Worm (Caenorhabditis elegans) whole organism, young adult: ENCODE data around the gene Y54H5A.2.

ENCODE experiments used
- B0035.1 ChIP-seq: sonication (generic microtip); optimal IDR thresholded peaks from 2 replicates; lab custom pipeline; 2016; ENCODE audit warnings: missing genetic modification characterization, mild to moderate bottlenecking, missing compliant biosample characterization, missing genotype, missing genetic modification reagents
- B0336.3 ChIP-seq: fragments of 200-800 bp; sonication (Bioruptor generic); IDR thresholded peaks from 2 replicates; pipeline ENCODE4 v1.3.6; 2022; ENCODE audit warnings: missing genetic modification characterization, missing compliant biosample characterization
- C17E4.6 ChIP-seq: fragments of 200-800 bp; sonication (Bioruptor generic); IDR thresholded peaks from 2 replicates; pipeline ENCODE4 v1.3.6; 2022; ENCODE audit warnings: missing genetic modification reagents, missing genetic modification characterization, missing compliant biosample characterization
- D2030.7 ChIP-seq: fragments of 200-800 bp; sonication (Bioruptor generic); IDR thresholded peaks from 2 replicates; pipeline ENCODE4 v1.3.6; 2022; ENCODE audit warnings: missing genetic modification reagents, missing genetic modification characterization, missing compliant biosample characterization
- F52B5.7 ChIP-seq: sonication (generic microtip); optimal IDR thresholded peaks from 2 replicates; lab custom pipeline; 2016; ENCODE audit warnings: mild to moderate bottlenecking, missing genetic modification characterization, missing compliant biosample characterization
- Y67H2A.10 ChIP-seq: fragments of 200-800 bp; sonication (Bioruptor generic); conservative IDR thresholded peaks from 2 replicates; pipeline ENCODE4 v1.3.6; 2022; ENCODE audit warnings: missing genetic modification reagents, missing genetic modification characterization, missing compliant biosample characterization
- aptf-2 ChIP-seq: fragments of 200-800 bp; sonication (Bioruptor generic); conservative IDR thresholded peaks from 2 replicates; pipeline ENCODE4 v1.3.6; 2022; ENCODE audit warnings: missing genetic modification reagents, missing genetic modification characterization, missing compliant biosample characterization
- atf-7 ChIP-seq: sonication (generic microtip); optimal IDR thresholded peaks from 2 replicates; lab custom pipeline; 2017; ENCODE audit warnings: mild to moderate bottlenecking, missing genetic modification characterization, missing compliant biosample characterization
- athp-1 ChIP-seq: sonication (generic microtip); optimal IDR thresholded peaks from 2 replicates; lab custom pipeline; 2017; ENCODE audit warnings: mild to moderate bottlenecking, missing genetic modification characterization, missing compliant biosample characterization
- cebp-1 ChIP-seq, 2 experiments: fragments of 200-800 bp in 1 of 2; sonication (Bioruptor generic) in 1 of 2; sonication (generic microtip) in 1 of 2; IDR thresholded peaks in 1 of 2; optimal IDR thresholded peaks in 1 of 2; 2 replicates each; pipeline versions ENCODE4 v1.3.6 to Lab custom; 2017 to 2022; ENCODE audit warnings: missing compliant biosample characterization in 2 of 2, missing genetic modification characterization in 2 of 2, mild to moderate bottlenecking in 1 of 2, missing genetic modification reagents in 1 of 2, moderate library complexity in 1 of 2
- ceh-91 ChIP-seq: fragments of 200-800 bp; sonication (Bioruptor generic); IDR thresholded peaks from 2 replicates; pipeline ENCODE4 v1.3.6; 2022; ENCODE audit warnings: missing genetic modification reagents, missing genetic modification characterization, missing compliant biosample characterization
- chd-7 ChIP-seq: sonication (generic microtip); optimal IDR thresholded peaks from 2 replicates; lab custom pipeline; 2016; ENCODE audit warnings: mild to moderate bottlenecking, missing genetic modification characterization, moderate library complexity, missing compliant biosample characterization
- dox-1 ChIP-seq: fragments of 200-800 bp; sonication (Bioruptor generic); IDR thresholded peaks from 2 replicates; pipeline ENCODE4 v1.3.6; 2022; ENCODE audit warnings: missing genetic modification reagents, missing genetic modification characterization, missing compliant biosample characterization
- egl-18 ChIP-seq: fragments of 200-800 bp; sonication (Bioruptor generic); IDR thresholded peaks from 2 replicates; pipeline ENCODE4 v1.3.6; 2022; ENCODE audit warnings: missing genetic modification reagents, missing genetic modification characterization, missing compliant biosample characterization
- egrh-3 ChIP-seq: fragments of 200-800 bp; sonication (Bioruptor generic); IDR thresholded peaks from 2 replicates; pipeline ENCODE4 v1.3.6; 2022; ENCODE audit warnings: missing genetic modification reagents, missing genetic modification characterization, missing compliant biosample characterization
- ets-4 ChIP-seq: fragments of 200-800 bp; sonication (Bioruptor generic); optimal IDR thresholded peaks from 2 replicates; lab custom pipeline; 2018; ENCODE audit warnings: mild to moderate bottlenecking, missing genetic modification characterization, missing compliant biosample characterization
- him-1 ChIP-seq: sonication (generic microtip); optimal IDR thresholded peaks from 2 replicates; lab custom pipeline; 2016; ENCODE audit warnings: missing genotype, missing genetic modification reagents, missing genetic modification characterization, missing compliant biosample characterization
- hlh-12 ChIP-seq: sonication (generic microtip); optimal IDR thresholded peaks from 2 replicates; lab custom pipeline; 2016; ENCODE audit warnings: missing genetic modification characterization, missing compliant biosample characterization
- hmg-1.2 ChIP-seq: fragments of 200-800 bp; sonication (Bioruptor generic); IDR thresholded peaks from 2 replicates; pipeline ENCODE4 v1.3.6; 2022; ENCODE audit warnings: missing genetic modification reagents, missing genetic modification characterization, missing compliant biosample characterization
- hmg-20 ChIP-seq: fragments of 200-800 bp; sonication (Bioruptor generic); IDR thresholded peaks from 2 replicates; pipeline ENCODE4 v1.3.6; 2022; ENCODE audit warnings: missing genetic modification reagents, missing genetic modification characterization, missing compliant biosample characterization
- let-607 ChIP-seq, 2 experiments: fragments of 200-800 bp in 1 of 2; sonication (Bioruptor generic) in 1 of 2; sonication (generic microtip) in 1 of 2; optimal IDR thresholded peaks; 2 replicates each; lab custom pipeline; 2016 to 2018; ENCODE audit warnings: mild to moderate bottlenecking in 2 of 2, missing compliant biosample characterization in 2 of 2, missing genetic modification characterization in 2 of 2, moderate library complexity in 2 of 2, missing genotype in 1 of 2
- lin-26 ChIP-seq: fragments of 200-800 bp; sonication (Bioruptor generic); IDR thresholded peaks from 2 replicates; pipeline ENCODE4 v1.3.6; 2022; ENCODE audit warnings: missing genetic modification reagents, missing genetic modification characterization, missing compliant biosample characterization
- lir-1 ChIP-seq: fragments of 200-800 bp; sonication (Bioruptor generic); conservative IDR thresholded peaks from 2 replicates; pipeline ENCODE4 v1.3.6; 2022; ENCODE audit warnings: missing genetic modification reagents, missing genetic modification characterization, missing compliant biosample characterization
- madf-6 ChIP-seq: fragments of 200-800 bp; sonication (Bioruptor generic); IDR thresholded peaks from 2 replicates; pipeline ENCODE4 v1.3.6; 2022; ENCODE audit warnings: missing genetic modification reagents, missing genetic modification characterization, missing compliant biosample characterization
- mcd-1 ChIP-seq: fragments of 200-800 bp; sonication (Bioruptor generic); IDR thresholded peaks from 2 replicates; pipeline ENCODE4 v1.3.6; 2022; ENCODE audit warnings: missing genetic modification reagents, missing genetic modification characterization, missing compliant biosample characterization
- nfya-1 ChIP-seq: sonication (generic microtip); optimal IDR thresholded peaks from 2 replicates; lab custom pipeline; 2017; ENCODE audit warnings: antibody characterized with exemption, missing compliant biosample characterization, missing genetic modification characterization, borderline replicate concordance; ENCODE audit not compliant: insufficient read depth
- nhr-80 ChIP-seq: sonication (generic microtip); optimal IDR thresholded peaks from 2 replicates; lab custom pipeline; 2016; ENCODE audit warnings: missing genetic modification characterization, missing compliant biosample characterization
- pha-4 ChIP-seq: fragments of 150-350 bp; sonication (generic microtip); optimal IDR thresholded peaks from 2 replicates; lab custom pipeline; 2014; ENCODE audit warnings: missing biosample characterization, missing genetic modification reagents, missing genetic modification characterization
- sea-2 ChIP-seq: fragments of 200-800 bp; sonication (Bioruptor generic); IDR thresholded peaks from 2 replicates; pipeline ENCODE4 v1.3.6; 2022; ENCODE audit warnings: missing genetic modification characterization, missing compliant biosample characterization
- snpc-1.1 ChIP-seq: sonication (generic microtip); optimal IDR thresholded peaks from 2 replicates; lab custom pipeline; 2017; ENCODE audit warnings: missing genetic modification characterization, mild to moderate bottlenecking, missing compliant biosample characterization, antibody characterized with exemption, moderate library complexity, missing genotype, missing genetic modification reagents; ENCODE audit not compliant: insufficient read depth
- snpc-4 ChIP-seq, 5 experiments: fragments of 150-350 bp in 1 of 5; sonication (generic microtip) in 4 of 5; optimal IDR thresholded peaks; 2 replicates each; lab custom pipeline; 2014 to 2018; ENCODE audit warnings: missing genetic modification characterization in 5 of 5, missing biosample characterization in 3 of 5, antibody characterized with exemption in 2 of 5, mild to moderate bottlenecking in 2 of 5, missing compliant biosample characterization in 2 of 5, missing genotype in 2 of 5, moderate library complexity in 2 of 5, missing genetic modification reagents in 1 of 5
- somi-1 ChIP-seq: fragments of 200-800 bp; sonication (Bioruptor generic); optimal IDR thresholded peaks from 2 replicates; lab custom pipeline; 2018; ENCODE audit warnings: mild to moderate bottlenecking, missing genetic modification characterization, missing compliant biosample characterization
- sptf-2 ChIP-seq: fragments of 200-800 bp; sonication (Bioruptor generic); optimal IDR thresholded peaks from 2 replicates; lab custom pipeline; 2018; ENCODE audit warnings: mild to moderate bottlenecking, missing genetic modification characterization, missing compliant biosample characterization
- unc-62 ChIP-seq: fragments of 150-350 bp; optimal IDR thresholded peaks from 2 replicates; lab custom pipeline; 2014; ENCODE audit warnings: missing biosample characterization, missing genetic modification reagents, missing genetic modification characterization
- ztf-22 ChIP-seq: fragments of 200-800 bp; sonication (Bioruptor generic); optimal IDR thresholded peaks from 2 replicates; lab custom pipeline; 2018; ENCODE audit warnings: mild to moderate bottlenecking, missing genetic modification characterization, moderate library complexity, missing compliant biosample characterization

The Y54H5A.2 gene

ce11 chrIII:5150980-5151379 is 1.6 kb upstream of the Y54H5A.2 start:
- TF ChIP-seq B0336.3 (GFP tag; lab: Robert Waterston, UW) (no peak), unc-62 (GFP tag; lab: Kevin White, UChicago) (peak; percentile 4), let-607 (tag; optimal IDR thresholded peaks at IDR 0.05; lab: Kevin White, UChicago) (no peak)

ce11 chrIII:5150012-5150411 is 634 bp upstream of the Y54H5A.2 start:
- TF ChIP-seq egl-18 (GFP tag; lab: Robert Waterston, UW), result no peak
- TF ChIP-seq ztf-22 (GFP tag; lab: Kevin White, UChicago), result no peak
- no peak for TF ChIP-seq madf-6 (GFP tag; lab: Robert Waterston, UW)
- no peak for TF ChIP-seq D2030.7 (GFP tag; lab: Robert Waterston, UW)
- no peak for TF ChIP-seq mcd-1
- TF ChIP-seq sptf-2 (GFP tag; lab: Kevin White, UChicago), result no peak
- TF ChIP-seq nfya-1 (tag; lab: Kevin White, UChicago), result no peak
- TF ChIP-seq hlh-12 (tag; lab: Kevin White, UChicago), result no peak
- no peak for TF ChIP-seq B0035.1 (tag; lab: Kevin White, UChicago)
- TF ChIP-seq hmg-1.2 (GFP tag; lab: Robert Waterston, UW), result no peak
- TF ChIP-seq somi-1, result no peak
- TF ChIP-seq lin-26, result no peak
- TF ChIP-seq atf-7, result no peak
- no peak for TF ChIP-seq let-607 (tag; optimal IDR thresholded peaks at IDR 0.05; lab: Kevin White, UChicago)
- TF ChIP-seq aptf-2 (GFP tag; lab: Robert Waterston, UW), result no peak
- TF ChIP-seq hmg-20 (GFP tag; lab: Robert Waterston, UW), result no peak
- TF ChIP-seq egrh-3 (GFP tag; lab: Robert Waterston, UW), result no peak
- TF ChIP-seq pha-4 (tag; lab: Kevin White, UChicago), result no peak
- TF ChIP-seq athp-1 (tag; lab: Kevin White, UChicago), result no peak
- TF ChIP-seq ceh-91 (GFP tag; lab: Robert Waterston, UW), result no peak

- TF ChIP-seq Y67H2A.10 (GFP tag; lab: Robert Waterston, UW) (no peak), nhr-80 (tag; lab: Kevin White, UChicago) (peak; percentile 40)
- TF ChIP-seq, all 124 proteins: peak for 1
Measured at ce11 chrIII:5147445-5147844, 1.9 kb downstream of the Y54H5A.2 start.

- TF ChIP-seq ztf-22 (GFP tag; lab: Kevin White, UChicago) (peak; percentile 66), hmg-20 (GFP tag; lab: Robert Waterston, UW) (no peak), sptf-2 (GFP tag; lab: Kevin White, UChicago) (no peak), chd-7 (no peak), lir-1 (GFP tag; lab: Robert Waterston, UW) (no peak), him-1 (tag; lab: Kevin White, UChicago) (no peak), C17E4.6 (GFP tag; lab: Robert Waterston, UW) (0 out of 2 replicates have a peak, but pooled peaks have one; percentile 10), F52B5.7 (tag; lab: Kevin White, UChicago) (no peak), snpc-1.1 (tag; lab: Kevin White, UChicago) (no peak), ets-4 (peak; percentile 19), pha-4 (tag; lab: Kevin White, UChicago) (no peak), nhr-80 (tag; lab: Kevin White, UChicago) (peak; percentile 74), dox-1 (0 out of 2 replicates have a peak, but pooled peaks have one; percentile 34), cebp-1 (GFP tag; IDR thresholded peaks at IDR 0.05; lab: Robert Waterston, UW) (no peak), cebp-1 (tag; optimal IDR thresholded peaks at IDR 0.05; lab: Kevin White, UChicago) (peak; percentile 8), snpc-4 (GFP tag; optimal IDR thresholded peaks at IDR 0.05; lab: Kevin White, UChicago) (no peak), snpc-4 (tag; optimal IDR thresholded peaks at IDR 0.05; lab: Kevin White, UChicago) (no peak), sea-2 (GFP tag; lab: Robert Waterston, UW) (no peak)
Measured at ce11 chrIII:5146749-5147148, 2.6 kb downstream of the Y54H5A.2 start.
